Worm (Caenorhabditis elegans) whole organism, L1 larva: ENCODE measurements around the gene K04A8.20.

Experiments used
- aly-2 ChIP-seq: fragments of 150-350 bp; optimal IDR thresholded peaks from 2 replicates; lab custom pipeline; 2014; ENCODE audit warnings: missing biosample characterization, missing genetic modification characterization
- nhr-76 ChIP-seq: sonication (generic microtip); optimal IDR thresholded peaks from 2 replicates; lab custom pipeline; 2017; ENCODE audit warnings: missing biosample characterization, missing genetic modification characterization
- pax-3 ChIP-seq: fragments of 200-800 bp; sonication (Bioruptor generic); optimal IDR thresholded peaks from 2 replicates; lab custom pipeline; 2018; ENCODE audit warnings: mild to moderate bottlenecking, missing genetic modification characterization, moderate library complexity, missing compliant biosample characterization

DNA sequence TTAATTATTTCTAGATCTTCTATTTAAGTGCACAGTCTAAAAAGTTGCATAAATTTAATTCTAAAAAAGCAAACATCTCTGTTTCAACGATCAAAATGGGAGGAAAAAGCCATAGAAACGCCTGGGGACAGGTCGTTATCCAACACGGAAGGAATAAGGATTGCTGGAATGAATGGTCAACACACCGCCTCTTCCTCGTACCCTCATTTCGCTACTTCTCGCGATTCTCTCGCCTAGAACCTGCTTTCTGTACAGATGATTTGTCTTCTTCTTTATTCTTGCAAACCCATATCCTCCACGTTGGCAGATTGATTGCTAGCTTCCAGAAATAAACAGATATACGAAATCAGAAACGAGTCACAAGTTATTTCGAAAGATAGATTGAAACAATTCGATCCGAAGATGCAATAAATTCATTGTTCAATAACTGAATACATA, 34.3 kb upstream of the K04A8.20 start, which contains the start of gene dpy-11:
- no peak for TF ChIP-seq nhr-76 (tag; lab: Kevin White, UChicago)
- TF ChIP-seq pax-3 (tag; lab: Kevin White, UChicago): no peak
- peak; percentile 77 for TF ChIP-seq aly-2 (tag; lab: Kevin White, UChicago)
